Worm (Caenorhabditis elegans) whole organism, late embryonic: ENCODE results near the gene C28H8.5.

Experiments
- F13H6.1 ChIP-seq: sonication (generic microtip); optimal IDR thresholded peaks from 2 replicates; lab custom pipeline; 2016; ENCODE audit warnings: missing genetic modification characterization, missing compliant biosample characterization
- K02D7.2 ChIP-seq: sonication (generic microtip); optimal IDR thresholded peaks from 2 replicates; lab custom pipeline; 2017; ENCODE audit warnings: mild to moderate bottlenecking, missing genetic modification characterization, missing compliant biosample characterization
- K09A11.1 ChIP-seq: sonication (generic microtip); optimal IDR thresholded peaks from 2 replicates; lab custom pipeline; 2017; ENCODE audit warnings: antibody characterized with exemption, mild to moderate bottlenecking, missing genetic modification characterization, missing compliant biosample characterization; ENCODE audit not compliant: insufficient read depth
- ama-1 ChIP-seq: fragments of 150-350 bp; optimal IDR thresholded peaks from 2 replicates; lab custom pipeline; 2014
- ceh-14 ChIP-seq: sonication (generic microtip); optimal IDR thresholded peaks from 2 replicates; lab custom pipeline; 2016; ENCODE audit warnings: missing genotype, missing genetic modification characterization, missing compliant biosample characterization
- ceh-18 ChIP-seq: sonication (generic microtip); optimal IDR thresholded peaks from 2 replicates; lab custom pipeline; 2016; ENCODE audit warnings: missing genetic modification characterization, missing compliant biosample characterization
- ceh-22 ChIP-seq: sonication (generic microtip); optimal IDR thresholded peaks from 2 replicates; lab custom pipeline; 2017; ENCODE audit warnings: missing biosample characterization, missing genetic modification characterization
- ceh-31 ChIP-seq: sonication (generic microtip); optimal IDR thresholded peaks from 2 replicates; lab custom pipeline; 2016; ENCODE audit warnings: missing genetic modification characterization, missing compliant biosample characterization
- ceh-34 ChIP-seq: sonication (generic microtip); optimal IDR thresholded peaks from 2 replicates; lab custom pipeline; 2016; ENCODE audit warnings: mild to moderate bottlenecking, missing genetic modification characterization, missing compliant biosample characterization
- ceh-45 ChIP-seq: fragments of 200-800 bp; sonication (Bioruptor generic); IDR thresholded peaks from 2 replicates; pipeline ENCODE4 v1.3.6; 2022; ENCODE audit warnings: missing genetic modification reagents, missing genetic modification characterization, missing compliant biosample characterization
- ceh-6 ChIP-seq: fragments of 200-800 bp; sonication (Bioruptor generic); optimal IDR thresholded peaks from 2 replicates; lab custom pipeline; 2018; ENCODE audit warnings: mild to moderate bottlenecking, missing genetic modification characterization, missing compliant biosample characterization
- ceh-9 ChIP-seq: sonication (generic microtip); optimal IDR thresholded peaks from 2 replicates; lab custom pipeline; 2016; ENCODE audit warnings: mild to moderate bottlenecking, missing genetic modification characterization, inconsistent platforms, missing compliant biosample characterization
- che-1 ChIP-seq: sonication (generic microtip); optimal IDR thresholded peaks from 2 replicates; lab custom pipeline; 2016; ENCODE audit warnings: mild to moderate bottlenecking, missing genetic modification characterization, missing compliant biosample characterization
- dmd-4 ChIP-seq: sonication (generic microtip); optimal IDR thresholded peaks from 2 replicates; lab custom pipeline; 2016; ENCODE audit warnings: borderline replicate concordance, missing genetic modification characterization, missing compliant biosample characterization
- elt-4 ChIP-seq: sonication (generic microtip); optimal IDR thresholded peaks from 2 replicates; lab custom pipeline; 2016; ENCODE audit warnings: missing genetic modification characterization, missing compliant biosample characterization
- ets-4 ChIP-seq: sonication (generic microtip); optimal IDR thresholded peaks from 2 replicates; lab custom pipeline; 2016; ENCODE audit warnings: missing genetic modification characterization, missing compliant biosample characterization
- fax-1 ChIP-seq: sonication (generic microtip); optimal IDR thresholded peaks from 2 replicates; lab custom pipeline; 2016; ENCODE audit warnings: missing genotype, missing genetic modification characterization, missing compliant biosample characterization
- gmeb-2 ChIP-seq: sonication (generic microtip); optimal IDR thresholded peaks from 2 replicates; lab custom pipeline; 2016; ENCODE audit warnings: missing genetic modification characterization, inconsistent platforms, missing compliant biosample characterization
- hlh-30 ChIP-seq: sonication (generic microtip); optimal IDR thresholded peaks from 2 replicates; lab custom pipeline; 2017; ENCODE audit warnings: antibody characterized with exemption, missing genetic modification characterization, missing compliant biosample characterization; ENCODE audit not compliant: insufficient read depth
- lin-11 ChIP-seq: fragments of 200-800 bp; sonication (Bioruptor generic); optimal IDR thresholded peaks from 2 replicates; lab custom pipeline; 2018; ENCODE audit warnings: mild to moderate bottlenecking, missing genetic modification characterization, missing compliant biosample characterization
- mec-3 ChIP-seq: sonication (generic microtip); optimal IDR thresholded peaks from 2 replicates; lab custom pipeline; 2016; ENCODE audit warnings: borderline replicate concordance, missing genetic modification characterization, missing compliant biosample characterization
- nfya-1 ChIP-seq: sonication (generic microtip); optimal IDR thresholded peaks from 2 replicates; lab custom pipeline; 2017; ENCODE audit warnings: missing genetic modification characterization, mild to moderate bottlenecking, missing compliant biosample characterization, antibody characterized with exemption, moderate library complexity
- nhr-11 ChIP-seq: fragments of 150-350 bp; optimal IDR thresholded peaks from 2 replicates; lab custom pipeline; 2014; ENCODE audit warnings: missing biosample characterization, missing genetic modification characterization
- odd-2 ChIP-seq: sonication (generic microtip); optimal IDR thresholded peaks from 2 replicates; lab custom pipeline; 2017; ENCODE audit warnings: antibody characterized with exemption, mild to moderate bottlenecking, missing genetic modification characterization, missing compliant biosample characterization
- pag-3 ChIP-seq: sonication (generic microtip); optimal IDR thresholded peaks from 2 replicates; lab custom pipeline; 2016; ENCODE audit warnings: missing compliant biosample characterization, missing genetic modification characterization, borderline replicate concordance
- pat-9 ChIP-seq: fragments of 200-800 bp; sonication (Bioruptor generic); optimal IDR thresholded peaks from 2 replicates; lab custom pipeline; 2018; ENCODE audit warnings: mild to moderate bottlenecking, missing genetic modification characterization, moderate library complexity, missing compliant biosample characterization
- pqm-1 ChIP-seq: sonication (generic microtip); optimal IDR thresholded peaks from 2 replicates; lab custom pipeline; 2016; ENCODE audit warnings: missing genetic modification characterization, missing compliant biosample characterization
- sdc-2 ChIP-seq: sonication (generic microtip); optimal IDR thresholded peaks from 2 replicates; lab custom pipeline; 2016; ENCODE audit warnings: missing genotype, missing genetic modification characterization, missing compliant biosample characterization
- sox-2 ChIP-seq: fragments of 200-800 bp; sonication (Bioruptor generic); IDR thresholded peaks from 2 replicates; pipeline ENCODE4 v1.3.6; 2022; ENCODE audit warnings: missing genetic modification reagents, missing genetic modification characterization, missing compliant biosample characterization
- unc-42 ChIP-seq: sonication (generic microtip); optimal IDR thresholded peaks from 2 replicates; lab custom pipeline; 2016; ENCODE audit warnings: missing genotype, missing genetic modification characterization, missing compliant biosample characterization
- unc-55 ChIP-seq: sonication (generic microtip); optimal IDR thresholded peaks from 2 replicates; lab custom pipeline; 2017; ENCODE audit warnings: missing biosample characterization, missing genetic modification reagents, missing genetic modification characterization
- unc-86 ChIP-seq: sonication (generic microtip); optimal IDR thresholded peaks from 2 replicates; lab custom pipeline; 2016; ENCODE audit warnings: missing genetic modification characterization, missing compliant biosample characterization
- ztf-16 ChIP-seq: sonication (generic microtip); optimal IDR thresholded peaks from 2 replicates; lab custom pipeline; 2017; ENCODE audit warnings: missing genetic modification characterization, missing compliant biosample characterization

Gene C28H8.5

ce11 chrIII:5886893-5887292, 2.8 kb downstream of the C28H8.5 start, which contains the start of gene C28H8.7:
Gene C28H8.7, minus strand, starts transcription at chrIII:5886993.
- TF ChIP-seq lin-11 (tag; lab: Kevin White, UChicago) (no peak), gmeb-2 (tag; lab: Kevin White, UChicago) (no peak), pat-9 (no peak), ceh-34 (no peak), nhr-11 (tag; lab: Kevin White, UChicago) (no peak), sdc-2 (tag; lab: Kevin White, UChicago) (no peak), pag-3 (tag; lab: Kevin White, UChicago) (no peak), K09A11.1 (no peak), ceh-31 (tag; lab: Kevin White, UChicago) (no peak), ceh-22 (tag; lab: Kevin White, UChicago) (no peak), K02D7.2 (tag; lab: Kevin White, UChicago) (no peak), ceh-14 (no peak), mec-3 (no peak), F13H6.1 (tag; lab: Kevin White, UChicago) (no peak)

DNA sequence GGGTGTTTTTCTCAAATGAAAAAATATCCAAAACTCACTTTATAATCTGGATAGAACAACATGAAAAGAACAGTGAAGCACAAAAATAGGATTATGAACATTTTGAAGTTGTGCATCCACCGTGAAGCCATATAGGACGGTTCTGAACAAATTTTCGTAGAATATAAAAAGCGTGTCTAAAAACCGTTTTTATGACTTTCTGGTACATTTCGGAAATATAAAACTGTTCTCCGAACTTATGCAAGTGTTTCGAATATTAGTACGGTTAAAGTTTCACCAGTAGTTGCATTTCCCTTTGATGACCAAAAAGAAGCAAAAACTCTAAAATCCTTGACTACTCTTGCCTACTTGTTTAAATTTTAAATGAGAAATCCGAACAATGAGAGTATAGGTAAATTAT, 4.6 kb downstream of the C28H8.5 start, which contains the start of gene C28H8.8:
C28H8.8 (minus strand) TSS at position 101 of the 400 bp plus-strand sequence.
- TF ChIP-seq ceh-31 (tag; lab: Kevin White, UChicago), result no peak

ce11 chrIII:5892909-5893308, 8.8 kb downstream of the C28H8.5 start:
- TF ChIP-seq ets-4 (no peak), ceh-18 (peak; percentile 15)

- TF ChIP-seq elt-4 (tag; lab: Kevin White, UChicago), result no peak
- TF ChIP-seq ceh-6 (GFP tag; lab: Kevin White, UChicago), result no peak
- TF ChIP-seq ceh-45 (GFP tag; lab: Robert Waterston, UW), result no peak
- no peak for TF ChIP-seq unc-55 (GFP tag; lab: Kevin White, UChicago)
- TF ChIP-seq sdc-2 (tag; lab: Kevin White, UChicago), result no peak
- no peak for TF ChIP-seq che-1 (tag; lab: Kevin White, UChicago)
- no peak for TF ChIP-seq unc-42
- no peak for TF ChIP-seq sox-2 (GFP tag; lab: Robert Waterston, UW)
- TF ChIP-seq pqm-1 (tag; lab: Kevin White, UChicago), result no peak
- TF ChIP-seq, all 69 proteins: peak for 0
These were observed 11.8 kb downstream of the C28H8.5 start, which contains the start of gene pxl-1 for ce11 chrIII:5895913-5896312. Gene pxl-1, minus strand, starts transcription at chrIII:5896013.

- TF ChIP-seq dmd-4 (tag; lab: Kevin White, UChicago) (no peak), ama-1 (lab: Kevin White, UChicago) (no peak), lin-11 (tag; lab: Kevin White, UChicago) (no peak), nfya-1 (tag; lab: Kevin White, UChicago) (no peak), fax-1 (tag; lab: Kevin White, UChicago) (no peak)
These were observed 13.4 kb downstream of the C28H8.5 start for ce11 chrIII:5897468-5897867.

DNA sequence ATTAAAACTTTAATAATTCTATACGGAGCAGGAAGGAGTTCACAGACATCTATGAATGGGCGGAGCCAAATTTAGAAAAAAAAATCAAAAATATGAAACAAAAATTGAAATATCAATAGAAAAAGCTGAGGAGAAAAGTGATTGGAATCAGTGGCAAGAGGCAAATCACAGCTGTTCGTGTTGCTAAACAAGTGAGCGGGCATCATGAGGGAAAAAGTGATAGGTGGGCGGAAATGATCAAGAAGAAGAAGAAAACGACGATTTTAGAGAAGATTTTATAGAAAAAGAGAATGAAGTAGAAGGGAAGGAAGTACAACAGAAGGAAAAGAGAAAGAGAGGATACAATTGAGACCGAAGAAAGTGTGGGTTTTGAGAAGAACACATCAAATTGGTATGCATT, 14.5 kb downstream of the C28H8.5 start:
- TF ChIP-seq ceh-9 (tag; lab: Kevin White, UChicago), result no peak
- no peak for TF ChIP-seq unc-42
- TF ChIP-seq dmd-4 (tag; lab: Kevin White, UChicago), result no peak
- TF ChIP-seq ceh-18, result peak; percentile 27
- no peak for TF ChIP-seq unc-86
- TF ChIP-seq pqm-1 (tag; lab: Kevin White, UChicago), result no peak
- TF ChIP-seq ztf-16 (tag; lab: Kevin White, UChicago), result no peak

DNA sequence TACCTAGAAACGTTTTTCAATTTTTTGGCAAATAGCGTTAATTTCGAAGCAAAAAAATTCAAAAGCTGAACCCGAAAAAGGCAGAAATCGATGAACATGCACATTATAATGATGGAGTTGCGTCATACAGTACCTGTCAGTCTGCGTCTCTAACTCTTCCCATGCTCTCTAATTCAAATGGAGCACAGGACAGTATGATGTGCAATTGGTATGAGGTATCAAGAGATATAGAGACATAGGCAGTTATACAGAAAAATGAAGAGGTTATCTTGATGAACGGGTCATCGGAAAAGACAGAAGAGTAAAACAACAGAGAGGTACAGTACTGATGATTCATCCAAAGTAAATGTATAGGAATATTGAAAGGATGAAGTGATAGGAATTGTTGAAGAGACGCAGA, 16.6 kb downstream of the C28H8.5 start:
- TF ChIP-seq hlh-30 (tag; lab: Kevin White, UChicago) (peak; percentile 39), odd-2 (no peak), unc-55 (GFP tag; lab: Kevin White, UChicago) (peak; percentile 8)
